Fruit fly (Drosophila melanogaster) S2 (cell line): ENCODE data around the gene rtp.

ENCODE experiments used
- CG8478 ChIP-seq: fragments of >200 bp; optimal IDR thresholded peaks from 2 replicates; lab custom pipeline; 2018
- CTCF ChIP-seq, 2 experiments: fragments of >200 bp; optimal IDR thresholded peaks; 2 replicates each; lab custom pipeline; 2018

DNA sequence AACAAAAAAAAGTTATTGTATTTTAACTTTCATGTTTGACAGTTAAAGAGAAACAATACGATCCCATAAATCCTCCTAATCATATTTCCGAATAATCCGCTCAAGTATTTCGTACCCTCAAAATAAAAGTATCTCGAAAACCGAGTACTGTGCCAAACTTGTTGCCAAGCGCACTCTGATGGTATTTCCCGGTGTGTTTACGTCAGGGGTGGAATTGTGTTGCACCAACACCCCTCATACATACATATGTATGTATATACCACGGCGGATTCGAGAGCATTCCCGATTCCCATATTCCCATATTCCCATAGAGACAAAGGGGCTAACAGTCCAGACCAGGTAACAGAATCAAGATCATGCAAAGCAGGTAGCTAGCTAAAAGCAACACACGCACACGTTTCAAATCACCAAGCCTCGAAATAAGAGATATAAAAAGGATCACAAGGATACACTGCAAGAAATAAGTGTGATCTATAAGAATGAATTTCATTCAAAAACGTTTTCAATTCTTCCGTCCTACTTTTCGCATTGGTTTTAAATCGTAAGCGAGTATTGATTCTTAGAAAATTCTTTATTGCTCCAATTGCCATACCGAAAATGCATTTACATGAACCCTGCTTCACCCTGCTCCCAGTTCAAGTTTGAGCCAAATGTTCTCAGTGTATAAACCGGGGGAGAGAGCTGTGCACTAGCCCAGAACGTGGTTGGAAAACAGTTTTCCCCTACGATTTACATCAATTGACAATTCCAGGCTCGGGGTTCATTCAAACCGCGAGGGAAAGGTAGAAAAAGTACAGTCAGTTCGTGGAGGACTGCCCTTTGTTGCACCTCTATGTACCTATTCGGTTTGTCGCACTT lies 25.0 kb downstream of the rtp start:
- no peak for TF ChIP-seq CG8478
- TF ChIP-seq CTCF (optimal IDR thresholded peaks at IDR 0.05; lab: Kevin White, UChicago), result no peak
